Fruit fly (Drosophila melanogaster) whole organism, embryonic: Measurements from ENCODE around the gene CG11839.

Experiments
- Abd-B ChIP-seq: fragments of 200-800 bp; sonication (Bioruptor generic); optimal IDR thresholded peaks from 2 replicates; lab custom pipeline; 2018; ENCODE audit warnings: missing biosample characterization, mild to moderate bottlenecking, missing genetic modification characterization, moderate library complexity
- CG10147 ChIP-seq: fragments of 200-800 bp; sonication (Bioruptor generic); optimal IDR thresholded peaks from 2 replicates; lab custom pipeline; 2019; ENCODE audit warnings: missing biosample characterization, mild to moderate bottlenecking, missing genetic modification characterization, moderate library complexity
- CG1024 ChIP-seq: fragments of 200-800 bp; sonication (Bioruptor generic); IDR thresholded peaks from 2 replicates; pipeline ENCODE4 v1.3.6; 2022; ENCODE audit warnings: missing biosample characterization, missing genetic modification characterization
- CG10321 ChIP-seq: fragments of 200-800 bp; sonication (Bioruptor generic); IDR thresholded peaks from 2 replicates; pipeline ENCODE4 v1.3.6; 2022; ENCODE audit warnings: missing biosample characterization, missing genetic modification characterization
- CG10431 ChIP-seq: fragments of 200-800 bp; sonication (Bioruptor generic); optimal IDR thresholded peaks from 3 replicates; lab custom pipeline; 2018; ENCODE audit warnings: missing biosample characterization, mild to moderate bottlenecking, missing genetic modification characterization
- CG11456 ChIP-seq: fragments of 200-800 bp; sonication (Bioruptor generic); IDR thresholded peaks from 3 replicates; pipeline ENCODE4 v1.3.6; 2022; ENCODE audit warnings: missing biosample characterization, missing genetic modification characterization
- CG13624 ChIP-seq: fragments of 200-800 bp; sonication (Bioruptor generic); optimal IDR thresholded peaks from 2 replicates; lab custom pipeline; 2016; ENCODE audit warnings: missing biosample characterization, missing genetic modification characterization
- CG14441 ChIP-seq: fragments of 200-800 bp; sonication (Bioruptor generic); IDR thresholded peaks from 2 replicates; pipeline ENCODE4 v1.3.6; 2022; ENCODE audit warnings: missing biosample characterization, missing genetic modification characterization
- CG1603 ChIP-seq: fragments of 200-800 bp; sonication (Bioruptor generic); optimal IDR thresholded peaks from 2 replicates; lab custom pipeline; 2019; ENCODE audit warnings: missing biosample characterization, mild to moderate bottlenecking, missing genetic modification characterization, moderate library complexity
- CG1647 ChIP-seq: fragments of 200-800 bp; sonication (Bioruptor generic); optimal IDR thresholded peaks from 3 replicates; lab custom pipeline; 2016; ENCODE audit warnings: missing biosample characterization, missing genetic modification characterization
- CG17328 ChIP-seq: fragments of 200-800 bp; sonication (Bioruptor generic); IDR thresholded peaks from 2 replicates; pipeline ENCODE4 v1.3.6; 2022; ENCODE audit warnings: missing biosample characterization, missing genetic modification characterization
- CG18599 ChIP-seq: fragments of 200-800 bp; sonication (Bioruptor generic); optimal IDR thresholded peaks from 3 replicates; lab custom pipeline; 2017; ENCODE audit warnings: missing biosample characterization, missing genetic modification characterization, mild to moderate bottlenecking, moderate library complexity, missing genetic modification reagents
- CG2120 ChIP-seq: fragments of 200-800 bp; sonication (Bioruptor generic); optimal IDR thresholded peaks from 3 replicates; lab custom pipeline; 2016; ENCODE audit warnings: missing biosample characterization, missing genetic modification characterization
- CG2712 ChIP-seq: fragments of 200-800 bp; optimal IDR thresholded peaks from 3 replicates; lab custom pipeline; 2019; ENCODE audit warnings: missing biosample characterization, mild to moderate bottlenecking, missing genetic modification characterization, moderate library complexity
- CG3065 ChIP-seq: fragments of 200-800 bp; sonication (Bioruptor generic); optimal IDR thresholded peaks from 2 replicates; lab custom pipeline; 2016; ENCODE audit warnings: missing biosample characterization, missing genetic modification characterization
- CG4360 ChIP-seq: fragments of 200-800 bp; sonication (Bioruptor generic); IDR thresholded peaks from 2 replicates; pipeline ENCODE4 v1.3.6; 2022; ENCODE audit warnings: missing biosample characterization, missing genetic modification characterization
- CG7357 ChIP-seq: fragments of 200-800 bp; sonication (Bioruptor generic); IDR thresholded peaks from 3 replicates; pipeline ENCODE4 v1.3.6; 2022; ENCODE audit warnings: missing biosample characterization, missing genetic modification characterization
- CG8281 ChIP-seq: fragments of 200-800 bp; sonication (Bioruptor generic); optimal IDR thresholded peaks from 2 replicates; lab custom pipeline; 2018; ENCODE audit warnings: missing biosample characterization, mild to moderate bottlenecking, missing genetic modification characterization, moderate library complexity
- CG9797 ChIP-seq: fragments of 200-800 bp; sonication (Bioruptor generic); optimal IDR thresholded peaks from 3 replicates; lab custom pipeline; 2018; ENCODE audit warnings: missing biosample characterization, mild to moderate bottlenecking, missing genetic modification characterization
- D19B ChIP-seq: fragments of 200-800 bp; sonication (Bioruptor generic); optimal IDR thresholded peaks from 2 replicates; lab custom pipeline; 2017; ENCODE audit warnings: missing biosample characterization, mild to moderate bottlenecking, missing genetic modification characterization
- Dip3 ChIP-seq: fragments of 200-800 bp; sonication (Bioruptor generic); optimal IDR thresholded peaks from 3 replicates; lab custom pipeline; 2016; ENCODE audit warnings: missing biosample characterization, missing genetic modification characterization
- Dll ChIP-seq: fragments of 200-800 bp; sonication (Bioruptor generic); IDR thresholded peaks from 4 replicates; pipeline ENCODE4 v1.3.6; 2022; ENCODE audit warnings: missing biosample characterization, missing genetic modification characterization; ENCODE audit not compliant: partially characterized antibody
- Max ChIP-seq: fragments of 200-800 bp; sonication (Bioruptor generic); optimal IDR thresholded peaks from 2 replicates; lab custom pipeline; 2016; ENCODE audit warnings: missing biosample characterization, mild to moderate bottlenecking, missing genetic modification characterization
- PHDP ChIP-seq: fragments of 200-800 bp; sonication (Bioruptor generic); optimal IDR thresholded peaks from 3 replicates; lab custom pipeline; 2018; ENCODE audit warnings: missing biosample characterization, mild to moderate bottlenecking, missing genetic modification characterization, moderate library complexity
- Pdp1 ChIP-seq, 2 experiments: fragments of 200-800 bp; sonication (Bioruptor generic); optimal IDR thresholded peaks; 3 replicates each; lab custom pipeline; 2016; ENCODE audit warnings: missing biosample characterization in 2 of 2, missing genetic modification characterization in 2 of 2, mild to moderate bottlenecking in 1 of 2, moderate library complexity in 1 of 2
- Poxn ChIP-seq: fragments of 200-800 bp; sonication (Bioruptor generic); IDR thresholded peaks from 2 replicates; pipeline ENCODE4 v1.3.6; 2022; ENCODE audit warnings: missing biosample characterization, missing genetic modification characterization
- Rx ChIP-seq: fragments of 200-800 bp; sonication (Bioruptor generic); IDR thresholded peaks from 2 replicates; pipeline ENCODE4 v1.3.6; 2022; ENCODE audit warnings: missing biosample characterization, missing genetic modification characterization
- Side ChIP-seq: fragments of 200-800 bp; sonication (Bioruptor generic); optimal IDR thresholded peaks from 2 replicates; lab custom pipeline; 2016; ENCODE audit warnings: missing biosample characterization, missing genetic modification characterization
- Taf1 ChIP-seq: fragments of 200-800 bp; sonication (Bioruptor generic); IDR thresholded peaks from 2 replicates; pipeline ENCODE4 v1.3.6; 2022; ENCODE audit warnings: missing biosample characterization, missing genetic modification characterization
- al ChIP-seq: fragments of 200-800 bp; sonication (Bioruptor generic); IDR thresholded peaks from 2 replicates; pipeline ENCODE4 v1.3.6; 2022; ENCODE audit warnings: missing biosample characterization, missing genetic modification characterization
- cad ChIP-seq: fragments of >200 bp; optimal IDR thresholded peaks from 2 replicates; lab custom pipeline; 2017; ENCODE audit warnings: missing biosample characterization, missing genetic modification characterization
- dmrt11E ChIP-seq: fragments of 200-800 bp; sonication (Bioruptor generic); optimal IDR thresholded peaks from 3 replicates; lab custom pipeline; 2018; ENCODE audit warnings: missing biosample characterization, mild to moderate bottlenecking, missing genetic modification characterization, moderate library complexity
- jigr1 ChIP-seq: fragments of 200-800 bp; sonication (Bioruptor generic); IDR thresholded peaks from 3 replicates; pipeline ENCODE4 v1.3.6; 2022; ENCODE audit warnings: missing biosample characterization, missing genetic modification characterization
- lov ChIP-seq, 2 experiments: fragments of 200-800 bp in 1 of 2; fragments of >200 bp in 1 of 2; sonication (Bioruptor generic) in 1 of 2; IDR thresholded peaks in 1 of 2; optimal IDR thresholded peaks in 1 of 2; 2 replicates in 1 of 2; 3 replicates in 1 of 2; pipeline versions ENCODE4 v1.3.6 to Lab custom; 2017 to 2022; ENCODE audit warnings: missing biosample characterization in 1 of 2, missing genetic modification characterization in 1 of 2
- mirr ChIP-seq: fragments of 200-800 bp; sonication (Bioruptor generic); optimal IDR thresholded peaks from 3 replicates; lab custom pipeline; 2018; ENCODE audit warnings: missing biosample characterization, mild to moderate bottlenecking, missing genetic modification characterization
- pnt ChIP-seq: fragments of 200-800 bp; sonication (Bioruptor generic); optimal IDR thresholded peaks from 3 replicates; lab custom pipeline; 2016; ENCODE audit warnings: missing biosample characterization, missing genetic modification characterization
- prd ChIP-seq, 3 experiments: fragments of >200 bp in 2 of 3; fragments of 200-800 bp in 1 of 3; sonication (Bioruptor generic) in 1 of 3; optimal IDR thresholded peaks in 2 of 3; IDR thresholded peaks in 1 of 3; 2 replicates in 2 of 3; 3 replicates in 1 of 3; pipeline versions ENCODE4 v1.3.6 to Lab custom; 2017 to 2022; ENCODE audit warnings: missing biosample characterization in 1 of 3, missing genetic modification characterization in 1 of 3
- pzg ChIP-seq: fragments of 200-800 bp; sonication (Bioruptor generic); optimal IDR thresholded peaks from 3 replicates; lab custom pipeline; 2018; ENCODE audit warnings: missing biosample characterization, mild to moderate bottlenecking, missing genetic modification characterization, moderate library complexity
- sima ChIP-seq: fragments of 200-800 bp; sonication (Bioruptor generic); optimal IDR thresholded peaks from 2 replicates; lab custom pipeline; 2016; ENCODE audit warnings: missing biosample characterization, missing genetic modification characterization
- sqz ChIP-seq: fragments of 200-800 bp; sonication (Bioruptor generic); optimal IDR thresholded peaks from 3 replicates; lab custom pipeline; 2018; ENCODE audit warnings: missing biosample characterization, mild to moderate bottlenecking, missing genetic modification characterization
- sug ChIP-seq: fragments of 200-800 bp; optimal IDR thresholded peaks from 2 replicates; lab custom pipeline; 2019; ENCODE audit warnings: missing biosample characterization, mild to moderate bottlenecking, missing genetic modification characterization, moderate library complexity
- tna ChIP-seq: fragments of 200-800 bp; sonication (Bioruptor generic); IDR thresholded peaks from 2 replicates; pipeline ENCODE4 v1.3.6; 2022; ENCODE audit warnings: missing biosample characterization, missing genetic modification characterization; ENCODE audit not compliant: partially characterized antibody
- twi ChIP-seq: fragments of 200-800 bp; optimal IDR thresholded peaks from 2 replicates; lab custom pipeline; 2019; ENCODE audit warnings: missing biosample characterization, mild to moderate bottlenecking, missing genetic modification characterization, moderate library complexity
- unpg ChIP-seq: fragments of 200-800 bp; sonication (Bioruptor generic); optimal IDR thresholded peaks from 3 replicates; lab custom pipeline; 2018; ENCODE audit warnings: missing biosample characterization, mild to moderate bottlenecking, missing genetic modification characterization, moderate library complexity
- vnd ChIP-seq: fragments of 200-800 bp; sonication (Bioruptor generic); IDR thresholded peaks from 3 replicates; pipeline ENCODE4 v1.3.6; 2022; ENCODE audit warnings: missing biosample characterization, missing genetic modification characterization; ENCODE audit not compliant: partially characterized antibody
- zf30C ChIP-seq: fragments of 200-800 bp; sonication (Bioruptor generic); optimal IDR thresholded peaks from 3 replicates; lab custom pipeline; 2018; ENCODE audit warnings: missing biosample characterization, mild to moderate bottlenecking, missing genetic modification characterization

The CG11839 gene

dm6 chr3R:25051441-25052097 is 18.2 kb upstream of the CG11839 start (continued):
- TF ChIP-seq unpg (GFP tag; lab: Kevin White, UChicago): no peak
- peak; percentile 16 for TF ChIP-seq zf30C (GFP tag; lab: Kevin White, UChicago)
- TF ChIP-seq CG10321 (GFP tag; lab: Robert Waterston, UW): no peak
- no peak for TF ChIP-seq CG9797 (GFP tag; lab: Kevin White, UChicago)
- TF ChIP-seq Abd-B: no peak
- peak; percentile 3 for TF ChIP-seq sug (tag; lab: Kevin White, UChicago)
- TF ChIP-seq Poxn: no peak
- TF ChIP-seq Max (GFP tag; lab: Kevin White, UChicago): no peak
- no peak for TF ChIP-seq CG4360 (GFP tag; lab: Robert Waterston, UW)
- TF ChIP-seq Taf1 (GFP tag; lab: Robert Waterston, UW): peak; percentile 22; the same call in 1 of the 2 replicates
- no peak for TF ChIP-seq pzg (GFP tag; lab: Kevin White, UChicago)
- TF ChIP-seq prd (optimal IDR thresholded peaks at IDR 0.05; lab: Kevin White, UChicago): no peak
- no peak for TF ChIP-seq prd (GFP tag; IDR thresholded peaks at IDR 0.05; lab: Robert Waterston, UW)
- no peak for TF ChIP-seq CG1024
- TF ChIP-seq CG10147 (GFP tag; lab: Kevin White, UChicago): no peak
- TF ChIP-seq CG11456 (GFP tag; lab: Robert Waterston, UW): no peak
- TF ChIP-seq PHDP (tag; lab: Kevin White, UChicago): peak; percentile 16
- no peak for TF ChIP-seq lov (optimal IDR thresholded peaks at IDR 0.05; lab: Kevin White, UChicago)
- TF ChIP-seq lov (GFP tag; IDR thresholded peaks at IDR 0.05; lab: Robert Waterston, UW): no peak
- no peak for TF ChIP-seq D19B (GFP tag; lab: Kevin White, UChicago)
- TF ChIP-seq Side (GFP tag; lab: Kevin White, UChicago): no peak
- TF ChIP-seq CG8281 (tag; lab: Kevin White, UChicago): no peak
- no peak for TF ChIP-seq al (GFP tag; lab: Robert Waterston, UW)
- no peak for TF ChIP-seq cad (GFP tag; lab: Kevin White, UChicago)
- peak; percentile 44; the same call in 1 of the 2 replicates for TF ChIP-seq CG14441 (GFP tag; lab: Robert Waterston, UW)
- no peak for TF ChIP-seq jigr1 (GFP tag; lab: Robert Waterston, UW)
- TF ChIP-seq sima (GFP tag; lab: Kevin White, UChicago): no peak
- TF ChIP-seq dmrt11E: no peak
- TF ChIP-seq mirr (GFP tag; lab: Kevin White, UChicago): peak; percentile 62
- TF ChIP-seq CG1603: peak; percentile 20
- no peak for TF ChIP-seq CG1647
- no peak for TF ChIP-seq sqz (GFP tag; lab: Kevin White, UChicago)
- peak; percentile 56 for TF ChIP-seq CG18599 (GFP tag; lab: Kevin White, UChicago)
- no peak for TF ChIP-seq pnt
- peak; percentile 21 for TF ChIP-seq CG13624 (GFP tag; lab: Kevin White, UChicago)
- no peak for TF ChIP-seq twi (tag; lab: Kevin White, UChicago)
- TF ChIP-seq tna: no peak
- no peak for TF ChIP-seq Dip3 (GFP tag; lab: Kevin White, UChicago)
- peak; percentile 30 for TF ChIP-seq CG2120 (GFP tag; lab: Kevin White, UChicago)
- no peak for TF ChIP-seq Dll (GFP tag; lab: Robert Waterston, UW)
- no peak for TF ChIP-seq Rx (GFP tag; lab: Robert Waterston, UW)
- TF ChIP-seq CG10431 (GFP tag; lab: Kevin White, UChicago): no peak
- TF ChIP-seq CG7357 (GFP tag; lab: Robert Waterston, UW): no peak
- TF ChIP-seq CG3065 (GFP tag; lab: Kevin White, UChicago): no peak
- TF ChIP-seq vnd (GFP tag; lab: Robert Waterston, UW): no peak
- no peak for TF ChIP-seq CG2712 (tag; lab: Kevin White, UChicago)
- no peak for TF ChIP-seq CG17328
- TF ChIP-seq Pdp1 (GFP tag; optimal IDR thresholded peaks at IDR 0.05; lab: Kevin White, UChicago): peak in 1 of 2 experiments; percentile 86
